Fruit fly (Drosophila melanogaster) whole organism, embryonic: Measurements from ENCODE around the gene CG7781.
A peak's percentile ranks its signal among the peaks of the same experiment; 100 is the strongest.

Experiments
- CG10959 ChIP-seq: fragments of 200-800 bp; sonication (Bioruptor generic); IDR thresholded peaks from 2 replicates; pipeline ENCODE4 v1.3.6; 2022; ENCODE audit warnings: missing biosample characterization, missing genetic modification characterization
- CG11085 ChIP-seq: fragments of 200-800 bp; sonication (Bioruptor generic); IDR thresholded peaks from 2 replicates; pipeline ENCODE4 v1.3.6; 2022; ENCODE audit warnings: missing biosample characterization, missing genetic modification characterization
- CG11456 ChIP-seq: fragments of 200-800 bp; sonication (Bioruptor generic); IDR thresholded peaks from 3 replicates; pipeline ENCODE4 v1.3.6; 2022; ENCODE audit warnings: missing biosample characterization, missing genetic modification characterization
- CG11696 ChIP-seq: fragments of 200-800 bp; sonication (Bioruptor generic); IDR thresholded peaks from 2 replicates; pipeline ENCODE4 v1.3.6; 2022; ENCODE audit warnings: missing biosample characterization, missing genetic modification characterization
- CG11723 ChIP-seq: fragments of 200-800 bp; sonication (Bioruptor generic); optimal IDR thresholded peaks from 2 replicates; lab custom pipeline; 2017; ENCODE audit warnings: missing biosample characterization, mild to moderate bottlenecking, missing genetic modification characterization
- CG13296 ChIP-seq: fragments of 200-800 bp; sonication (Bioruptor generic); optimal IDR thresholded peaks from 3 replicates; lab custom pipeline; 2018; ENCODE audit warnings: missing biosample characterization, mild to moderate bottlenecking, missing genetic modification characterization
- CG15011 ChIP-seq: fragments of 200-800 bp; sonication (Bioruptor generic); optimal IDR thresholded peaks from 3 replicates; lab custom pipeline; 2018; ENCODE audit warnings: missing biosample characterization, mild to moderate bottlenecking, missing genetic modification characterization
- CG18011 ChIP-seq: fragments of 200-800 bp; sonication (Bioruptor generic); optimal IDR thresholded peaks from 2 replicates; lab custom pipeline; 2017; ENCODE audit warnings: missing biosample characterization, missing genetic modification characterization, mild to moderate bottlenecking, moderate library complexity, missing genotype
- CG1832 ChIP-seq: fragments of 200-800 bp; sonication (Bioruptor generic); optimal IDR thresholded peaks from 2 replicates; lab custom pipeline; 2017; ENCODE audit warnings: missing biosample characterization, mild to moderate bottlenecking, missing genetic modification characterization, inconsistent platforms
- CG18476 ChIP-seq: fragments of 200-800 bp; sonication (Bioruptor generic); optimal IDR thresholded peaks from 2 replicates; lab custom pipeline; 2016; ENCODE audit warnings: missing biosample characterization, mild to moderate bottlenecking, missing genetic modification characterization
- CG18619 ChIP-seq: fragments of 200-800 bp; sonication (Bioruptor generic); optimal IDR thresholded peaks from 3 replicates; lab custom pipeline; 2017; ENCODE audit warnings: missing biosample characterization, mild to moderate bottlenecking, missing genetic modification characterization
- CG30020 ChIP-seq: fragments of 200-800 bp; optimal IDR thresholded peaks from 2 replicates; lab custom pipeline; 2019; ENCODE audit warnings: missing biosample characterization, mild to moderate bottlenecking, missing genetic modification characterization, moderate library complexity
- CG31224 ChIP-seq: fragments of 200-800 bp; sonication (Bioruptor generic); IDR thresholded peaks from 2 replicates; pipeline ENCODE4 v1.3.6; 2022; ENCODE audit warnings: missing biosample characterization, missing genetic modification characterization
- CG31388 ChIP-seq: fragments of 200-800 bp; sonication (Bioruptor generic); optimal IDR thresholded peaks from 2 replicates; lab custom pipeline; 2016; ENCODE audit warnings: missing biosample characterization, missing genetic modification characterization
- CG4282 ChIP-seq: fragments of 200-800 bp; sonication (Bioruptor generic); optimal IDR thresholded peaks from 2 replicates; lab custom pipeline; 2016; ENCODE audit warnings: missing biosample characterization, missing genetic modification characterization
- CG4820 ChIP-seq: fragments of 200-800 bp; sonication (Bioruptor generic); optimal IDR thresholded peaks from 3 replicates; lab custom pipeline; 2016; ENCODE audit warnings: missing biosample characterization, missing genetic modification characterization
- CG6765 ChIP-seq: fragments of 200-800 bp; sonication (Bioruptor generic); optimal IDR thresholded peaks from 3 replicates; lab custom pipeline; 2017; ENCODE audit warnings: missing biosample characterization, mild to moderate bottlenecking, missing genetic modification characterization
- CG7786 ChIP-seq: fragments of 200-800 bp; sonication (Bioruptor generic); optimal IDR thresholded peaks from 2 replicates; lab custom pipeline; 2016; ENCODE audit warnings: missing biosample characterization, missing genetic modification characterization
- Camta ChIP-seq: fragments of 200-800 bp; sonication (Bioruptor generic); optimal IDR thresholded peaks from 2 replicates; lab custom pipeline; 2016; ENCODE audit warnings: missing biosample characterization, missing genetic modification characterization
- Fer3 ChIP-seq: fragments of 200-800 bp; sonication (Bioruptor generic); optimal IDR thresholded peaks from 2 replicates; lab custom pipeline; 2018; ENCODE audit warnings: missing biosample characterization, mild to moderate bottlenecking, missing genetic modification characterization, moderate library complexity
- HmgD ChIP-seq: fragments of 200-800 bp; sonication (Bioruptor generic); optimal IDR thresholded peaks from 3 replicates; lab custom pipeline; 2016; ENCODE audit warnings: missing biosample characterization, missing genetic modification characterization
- MBD-R2 ChIP-seq: fragments of 200-800 bp; sonication (Bioruptor generic); IDR thresholded peaks from 2 replicates; pipeline ENCODE4 v1.3.6; 2022; ENCODE audit warnings: missing biosample characterization, missing genetic modification characterization
- Nf-YB ChIP-seq: fragments of 200-800 bp; sonication (Bioruptor generic); optimal IDR thresholded peaks from 3 replicates; lab custom pipeline; 2019; ENCODE audit warnings: missing biosample characterization, mild to moderate bottlenecking, missing genetic modification characterization, moderate library complexity
- Pdp1 ChIP-seq, 2 experiments: fragments of 200-800 bp; sonication (Bioruptor generic); optimal IDR thresholded peaks; 3 replicates each; lab custom pipeline; 2016; ENCODE audit warnings: missing biosample characterization in 2 of 2, missing genetic modification characterization in 2 of 2, mild to moderate bottlenecking in 1 of 2, moderate library complexity in 1 of 2
- al ChIP-seq: fragments of 200-800 bp; sonication (Bioruptor generic); IDR thresholded peaks from 2 replicates; pipeline ENCODE4 v1.3.6; 2022; ENCODE audit warnings: missing biosample characterization, missing genetic modification characterization
- bigmax ChIP-seq: fragments of 200-800 bp; sonication (Bioruptor generic); optimal IDR thresholded peaks from 2 replicates; lab custom pipeline; 2018; ENCODE audit warnings: missing biosample characterization, mild to moderate bottlenecking, missing genetic modification characterization
- corto ChIP-seq: fragments of 200-800 bp; sonication (Bioruptor generic); optimal IDR thresholded peaks from 2 replicates; lab custom pipeline; 2016; ENCODE audit warnings: missing biosample characterization, mild to moderate bottlenecking, missing genetic modification characterization, moderate library complexity
- dmrt99B ChIP-seq: fragments of 200-800 bp; sonication (Bioruptor generic); optimal IDR thresholded peaks from 2 replicates; lab custom pipeline; 2018; ENCODE audit warnings: missing biosample characterization, mild to moderate bottlenecking, missing genetic modification characterization, moderate library complexity
- fd102C ChIP-seq: fragments of 200-800 bp; sonication (Bioruptor generic); optimal IDR thresholded peaks from 2 replicates; lab custom pipeline; 2018; ENCODE audit warnings: missing biosample characterization, mild to moderate bottlenecking, missing genetic modification characterization, moderate library complexity
- fd64A ChIP-seq: fragments of 200-800 bp; sonication (Bioruptor generic); optimal IDR thresholded peaks from 3 replicates; lab custom pipeline; 2018; ENCODE audit warnings: missing biosample characterization, mild to moderate bottlenecking, missing genetic modification characterization
- ftz-f1 ChIP-seq: fragments of 200-800 bp; sonication (Bioruptor generic); optimal IDR thresholded peaks from 2 replicates; lab custom pipeline; 2016; ENCODE audit warnings: missing biosample characterization, missing genetic modification characterization
- gce ChIP-seq: fragments of 200-800 bp; sonication (Bioruptor generic); IDR thresholded peaks from 3 replicates; pipeline ENCODE4 v1.3.6; 2022; ENCODE audit warnings: missing biosample characterization, missing genetic modification characterization
- gro ChIP-seq: fragments of 200-800 bp; sonication (Bioruptor generic); optimal IDR thresholded peaks from 2 replicates; lab custom pipeline; 2016; ENCODE audit warnings: missing biosample characterization, missing genetic modification characterization
- gsb-n ChIP-seq: fragments of 200-800 bp; sonication (Bioruptor generic); optimal IDR thresholded peaks from 3 replicates; lab custom pipeline; 2018; ENCODE audit warnings: missing biosample characterization, mild to moderate bottlenecking, missing genetic modification characterization
- hth ChIP-seq: fragments of >200 bp; optimal IDR thresholded peaks from 2 replicates; lab custom pipeline; 2017; ENCODE audit warnings: inconsistent platforms
- insv ChIP-seq, 2 experiments: fragments of 200-800 bp; sonication (Bioruptor generic); optimal IDR thresholded peaks; 3 replicates each; lab custom pipeline; 2016 to 2018; ENCODE audit warnings: missing biosample characterization in 2 of 2, missing genetic modification characterization in 2 of 2
- kni ChIP-seq: fragments of 200-800 bp; sonication (Bioruptor generic); optimal IDR thresholded peaks from 3 replicates; lab custom pipeline; 2017; ENCODE audit warnings: mild to moderate bottlenecking, missing biosample characterization, missing genetic modification reagents, missing genetic modification characterization
- lab ChIP-seq: fragments of 200-800 bp; sonication (Bioruptor generic); optimal IDR thresholded peaks from 3 replicates; lab custom pipeline; 2017; ENCODE audit warnings: missing biosample characterization, missing genetic modification characterization, mild to moderate bottlenecking, moderate library complexity, missing genetic modification reagents
- lov ChIP-seq, 2 experiments: fragments of 200-800 bp in 1 of 2; fragments of >200 bp in 1 of 2; sonication (Bioruptor generic) in 1 of 2; IDR thresholded peaks in 1 of 2; optimal IDR thresholded peaks in 1 of 2; 2 replicates in 1 of 2; 3 replicates in 1 of 2; pipeline versions ENCODE4 v1.3.6 to Lab custom; 2017 to 2022; ENCODE audit warnings: missing biosample characterization in 1 of 2, missing genetic modification characterization in 1 of 2
- nau ChIP-seq: fragments of 200-800 bp; sonication (Bioruptor generic); optimal IDR thresholded peaks from 3 replicates; lab custom pipeline; 2017; ENCODE audit warnings: missing biosample characterization, mild to moderate bottlenecking, missing genetic modification characterization, missing genetic modification reagents
- nmo ChIP-seq: fragments of 200-800 bp; sonication (Bioruptor generic); optimal IDR thresholded peaks from 2 replicates; lab custom pipeline; 2018; ENCODE audit warnings: missing biosample characterization, mild to moderate bottlenecking, missing genetic modification characterization, moderate library complexity
- onecut ChIP-seq: fragments of 200-800 bp; sonication (Bioruptor generic); IDR thresholded peaks from 2 replicates; pipeline ENCODE4 v1.3.6; 2022; ENCODE audit warnings: missing biosample characterization, missing genetic modification characterization
- peb ChIP-seq: fragments of 200-800 bp; sonication (Bioruptor generic); IDR thresholded peaks from 2 replicates; pipeline ENCODE4 v1.3.6; 2022; ENCODE audit warnings: missing biosample characterization, missing genetic modification characterization
- sc ChIP-seq, 3 experiments: fragments of >200 bp in 2 of 3; fragments of 200-800 bp in 1 of 3; sonication (Bioruptor generic) in 1 of 3; optimal IDR thresholded peaks; 2 replicates in 2 of 3; 3 replicates in 1 of 3; lab custom pipeline; 2017; ENCODE audit warnings: mild to moderate bottlenecking in 1 of 3, missing biosample characterization in 1 of 3, missing genetic modification characterization in 1 of 3, missing genetic modification reagents in 1 of 3
- sd ChIP-seq: fragments of 200-800 bp; sonication (Bioruptor generic); optimal IDR thresholded peaks from 3 replicates; lab custom pipeline; 2018; ENCODE audit warnings: missing biosample characterization, mild to moderate bottlenecking, missing genetic modification characterization, moderate library complexity
- unpg ChIP-seq: fragments of 200-800 bp; sonication (Bioruptor generic); optimal IDR thresholded peaks from 3 replicates; lab custom pipeline; 2018; ENCODE audit warnings: missing biosample characterization, mild to moderate bottlenecking, missing genetic modification characterization, moderate library complexity
- vvl ChIP-seq: fragments of 200-800 bp; sonication (Bioruptor generic); IDR thresholded peaks from 2 replicates; pipeline ENCODE4 v1.3.6; 2022; ENCODE audit warnings: missing biosample characterization, missing genetic modification characterization
- wdn ChIP-seq: fragments of 200-800 bp; sonication (Bioruptor generic); IDR thresholded peaks from 2 replicates; pipeline ENCODE4 v1.3.6; 2022; ENCODE audit warnings: missing biosample characterization, missing genetic modification characterization

Gene CG7781

dm6 chr2L:8364006-8364956 lies 39.1 kb upstream of the CG7781 start, which contains the start of the genes RpS13 and CSN8 (continued):
- TF ChIP-seq CG11456 (GFP tag; lab: Robert Waterston, UW) (no peak), CG18476 (GFP tag; lab: Kevin White, UChicago) (no peak), corto (GFP tag; lab: Kevin White, UChicago) (no peak), hth (lab: Kevin White, UChicago) (no peak), CG31388 (no peak), CG11723 (GFP tag; lab: Kevin White, UChicago) (no peak), al (GFP tag; lab: Robert Waterston, UW) (no peak), unpg (GFP tag; lab: Kevin White, UChicago) (peak; percentile 27), gro (GFP tag; lab: Kevin White, UChicago) (peak; percentile 29), CG30020 (tag; lab: Kevin White, UChicago) (peak; percentile 64), wdn (GFP tag; lab: Robert Waterston, UW) (no peak), gce (GFP tag; lab: Robert Waterston, UW) (no peak), CG11696 (no peak), Pdp1 (GFP tag; optimal IDR thresholded peaks at IDR 0.05; lab: Kevin White, UChicago) (peak in 1 of 2 experiments; percentile 9), bigmax (GFP tag; lab: Kevin White, UChicago) (peak; percentile 95), gsb-n (tag; lab: Kevin White, UChicago) (no peak), nmo (GFP tag; lab: Kevin White, UChicago) (peak; percentile 67), sd (tag; lab: Kevin White, UChicago) (peak; percentile 27), lab (peak; percentile 25), fd64A (GFP tag; lab: Kevin White, UChicago) (no peak), dmrt99B (tag; lab: Kevin White, UChicago) (no peak), Nf-YB (no peak), peb (GFP tag; lab: Robert Waterston, UW) (no peak), sc (optimal IDR thresholded peaks at IDR 0.05; lab: Kevin White, UChicago) (no peak), sc (GFP tag; optimal IDR thresholded peaks at IDR 0.05; lab: Kevin White, UChicago) (no peak), vvl (peak; percentile 13; the same call in 1 of the 2 replicates), nau (GFP tag; lab: Kevin White, UChicago) (peak; percentile 16), Fer3 (tag; lab: Kevin White, UChicago) (no peak), Camta (GFP tag; lab: Kevin White, UChicago) (no peak), CG7786 (GFP tag; lab: Kevin White, UChicago) (no peak), MBD-R2 (GFP tag; lab: Robert Waterston, UW) (no peak; the same call in 1 of the 2 replicates), CG31224 (GFP tag; lab: Robert Waterston, UW) (no peak), CG1832 (GFP tag; lab: Kevin White, UChicago) (no peak), fd102C (GFP tag; lab: Kevin White, UChicago) (no peak), CG18619 (GFP tag; lab: Kevin White, UChicago) (no peak), ftz-f1 (GFP tag; lab: Kevin White, UChicago) (no peak), CG6765 (GFP tag; lab: Kevin White, UChicago) (peak; percentile 59), CG11085 (no peak), lov (optimal IDR thresholded peaks at IDR 0.05; lab: Kevin White, UChicago) (no peak), lov (GFP tag; IDR thresholded peaks at IDR 0.05; lab: Robert Waterston, UW) (no peak), kni (GFP tag; lab: Kevin White, UChicago) (peak; percentile 66), CG4820 (GFP tag; lab: Kevin White, UChicago) (no peak), onecut (GFP tag; lab: Robert Waterston, UW) (no peak), CG15011 (GFP tag; lab: Kevin White, UChicago) (no peak), CG10959 (GFP tag; lab: Robert Waterston, UW) (no peak), CG18011 (peak; percentile 94), insv (GFP tag; optimal IDR thresholded peaks at IDR 0.05; lab: Kevin White, UChicago) (peak in 1 of 2 experiments; percentile 40), CG4282 (GFP tag; lab: Kevin White, UChicago) (no peak), CG13296 (GFP tag; lab: Kevin White, UChicago) (peak; percentile 38), HmgD (no peak)
